Fruit fly (Drosophila melanogaster): ENCODE results near the gene hiro.

Gene hiro

DNA sequence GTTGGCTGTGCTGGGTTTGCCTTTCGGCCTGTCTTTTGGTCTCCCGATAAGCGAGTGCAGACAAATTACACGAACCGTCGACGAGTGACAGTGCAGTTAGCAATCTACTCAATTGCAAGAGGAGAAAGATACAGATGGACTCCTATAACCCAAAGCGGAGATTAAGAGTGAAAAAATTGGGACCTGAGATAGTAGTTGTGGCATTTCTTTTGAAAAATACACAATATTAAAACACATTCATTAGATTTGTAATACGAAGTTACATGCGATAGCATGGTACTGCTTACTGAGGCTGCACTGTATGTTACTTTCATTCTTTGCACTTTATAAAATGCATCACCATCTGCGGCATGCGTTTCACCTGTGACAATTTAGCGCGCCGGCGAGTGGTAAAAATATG is 39.4 kb upstream of the hiro start:
- TF ChIP-seq usp (GFP tag; optimal IDR thresholded peaks at IDR 0.05) (no peak), EcR (GFP tag; optimal IDR thresholded peaks at IDR 0.05) (no peak)

DNA sequence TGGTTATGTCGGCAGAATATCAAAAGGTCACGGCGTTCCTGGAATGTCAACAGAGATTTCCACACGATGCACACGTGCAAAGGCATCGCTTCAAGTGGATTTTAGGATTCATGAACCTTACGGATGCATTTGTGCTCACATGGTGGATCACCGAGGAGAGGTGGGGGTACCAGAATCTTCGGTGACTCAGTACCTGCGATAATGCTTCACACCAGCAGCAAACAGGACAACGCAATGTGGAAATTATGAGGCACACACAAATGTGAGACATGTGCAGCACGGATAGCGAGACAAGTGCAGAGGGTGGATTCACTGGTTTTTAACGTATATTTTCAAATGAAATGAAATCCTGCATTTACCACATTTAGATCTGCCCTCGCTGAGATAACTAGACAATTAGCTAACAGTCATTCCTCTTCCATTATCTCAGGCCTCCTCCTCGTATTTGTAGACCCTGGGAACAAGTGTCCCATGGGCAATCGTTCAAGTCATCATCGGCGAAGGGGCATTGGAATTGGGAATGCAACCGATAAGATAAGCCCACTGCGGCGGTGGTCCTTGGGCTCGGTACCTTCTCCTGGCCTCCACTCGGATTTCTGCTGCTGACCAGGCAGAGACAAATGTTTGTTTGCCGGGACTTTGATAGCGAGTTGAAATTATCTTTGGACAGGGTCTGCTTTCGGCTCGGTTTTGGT is 38.9 kb upstream of the hiro start:
- TF ChIP-seq usp (GFP tag; optimal IDR thresholded peaks at IDR 0.05) = no peak

DNA sequence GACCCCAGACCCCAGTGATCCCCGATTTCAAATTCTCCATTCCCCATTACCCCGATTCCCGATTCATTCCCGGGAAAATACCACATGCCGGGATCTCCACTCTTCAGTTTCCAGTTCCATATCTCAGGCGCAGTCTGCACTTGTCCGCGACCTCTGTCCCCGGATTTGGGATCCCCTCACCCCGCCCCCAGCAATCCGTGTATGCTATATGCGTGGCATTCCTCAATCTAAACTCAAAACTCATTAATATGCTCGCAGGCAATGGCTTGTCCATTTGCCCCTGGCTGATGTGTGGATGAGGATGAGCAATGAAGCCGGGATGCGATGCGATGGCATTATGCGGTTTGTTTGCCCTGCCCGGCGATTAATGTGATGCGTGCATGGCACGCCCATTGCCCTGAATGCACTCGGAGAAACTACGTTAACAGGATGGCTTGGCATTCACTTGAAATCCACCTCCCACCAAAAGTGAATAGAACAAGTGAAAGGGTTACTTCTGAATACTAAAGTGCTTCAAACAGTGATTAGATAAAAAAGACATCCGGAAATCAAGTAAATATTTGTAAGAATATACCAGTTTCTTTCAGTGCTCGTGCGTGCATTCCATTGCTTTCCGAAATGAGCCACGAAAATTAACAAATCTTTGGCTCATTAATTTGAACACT is 37.9 kb upstream of the hiro start:
- TF ChIP-seq Dll (optimal IDR thresholded peaks at IDR 0.05) = no peak
- TF ChIP-seq CG8478 (optimal IDR thresholded peaks at IDR 0.05) = no peak
- TF ChIP-seq usp (GFP tag; optimal IDR thresholded peaks at IDR 0.05) = no peak
- TF ChIP-seq psq (optimal IDR thresholded peaks at IDR 0.05) = no peak
- TF ChIP-seq pan (optimal IDR thresholded peaks at IDR 0.05) = no peak
- TF ChIP-seq EcR (GFP tag; optimal IDR thresholded peaks at IDR 0.05) = no peak

DNA sequence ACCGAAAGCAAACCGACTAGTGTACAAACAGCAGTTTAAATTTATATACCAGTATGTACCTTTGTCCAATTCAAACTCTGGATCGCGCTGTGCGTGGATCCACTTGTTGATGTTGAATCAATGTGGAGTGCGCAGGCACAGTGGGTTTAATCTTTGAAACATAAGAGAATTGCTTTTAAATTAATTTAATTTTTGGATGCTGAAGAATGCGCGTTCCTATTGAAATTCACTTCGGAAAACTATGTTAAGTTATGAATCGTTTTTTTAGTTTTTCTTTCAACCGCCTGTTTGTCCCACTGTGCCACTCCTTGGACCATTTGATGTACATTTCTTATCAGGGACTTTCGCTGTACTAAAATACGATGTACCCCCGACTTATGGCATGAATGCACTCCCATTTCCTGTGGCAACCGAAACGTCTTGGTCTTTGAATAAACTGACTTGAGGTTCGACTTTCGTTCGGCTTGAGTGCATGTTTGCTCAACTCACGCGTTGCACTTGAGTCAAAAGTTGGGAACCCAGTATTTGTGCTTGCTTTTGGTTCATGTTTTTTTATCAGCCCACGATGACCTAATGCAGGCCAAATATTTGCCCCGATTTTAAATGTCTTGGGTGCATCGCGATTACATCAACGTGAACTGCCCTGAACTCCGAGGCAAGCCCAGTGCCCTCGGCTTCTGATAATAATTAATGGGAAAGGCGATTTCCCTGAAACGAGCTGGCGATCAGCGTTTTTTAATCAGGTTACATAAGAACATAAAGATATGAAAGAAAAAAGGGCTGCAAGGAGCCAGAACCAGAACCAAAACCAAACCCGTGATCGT is 37.0 kb upstream of the hiro start:
- TF ChIP-seq CG8478 (optimal IDR thresholded peaks at IDR 0.05) (no peak), pan (optimal IDR thresholded peaks at IDR 0.05) (no peak), usp (GFP tag; optimal IDR thresholded peaks at IDR 0.05) (no peak), Dll (optimal IDR thresholded peaks at IDR 0.05) (no peak), psq (optimal IDR thresholded peaks at IDR 0.05) (no peak), EcR (GFP tag; optimal IDR thresholded peaks at IDR 0.05) (no peak)

DNA sequence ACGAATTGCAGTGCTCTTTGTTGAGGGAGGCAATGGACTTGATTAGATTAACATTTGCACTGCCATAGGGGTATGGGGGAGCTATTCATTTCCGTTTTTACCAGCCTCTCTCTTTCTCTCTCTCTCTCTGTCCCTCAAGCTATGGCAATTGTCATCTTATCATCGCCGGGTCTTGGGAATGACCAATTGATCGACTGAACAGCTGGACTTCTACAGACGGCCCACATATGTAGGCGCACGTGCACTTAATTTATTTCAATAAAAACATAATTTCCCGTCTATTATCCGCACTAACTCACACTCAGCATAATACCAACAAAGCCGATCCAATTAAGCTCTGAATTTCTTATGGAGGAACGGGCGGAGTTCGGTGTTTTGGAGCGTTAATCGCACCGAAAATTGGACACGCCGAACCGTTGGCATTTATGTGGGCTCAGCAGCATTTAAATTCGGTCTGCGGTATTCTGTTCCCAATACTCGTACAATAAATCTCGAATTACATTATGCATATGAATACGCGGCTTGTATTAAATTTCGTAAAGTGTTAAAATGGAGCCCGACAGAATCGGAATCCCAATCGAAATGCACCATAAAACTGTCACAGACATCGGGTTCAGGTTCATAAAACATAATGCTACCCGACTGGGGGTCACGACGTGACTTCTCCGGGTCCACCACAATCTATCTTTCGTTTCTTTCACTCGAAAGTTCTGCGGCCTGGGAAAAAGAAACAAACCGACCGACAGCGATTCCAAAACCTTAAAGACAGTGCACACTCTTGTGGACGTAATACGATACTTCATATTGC is 36.1 kb upstream of the hiro start:
- no peak for TF ChIP-seq pan (optimal IDR thresholded peaks at IDR 0.05)
- TF ChIP-seq CG8478 (optimal IDR thresholded peaks at IDR 0.05) = no peak
- no peak for TF ChIP-seq Dll (optimal IDR thresholded peaks at IDR 0.05)
- no peak for TF ChIP-seq psq (optimal IDR thresholded peaks at IDR 0.05)
- no peak for TF ChIP-seq usp (GFP tag; optimal IDR thresholded peaks at IDR 0.05)
- no peak for TF ChIP-seq EcR (GFP tag; optimal IDR thresholded peaks at IDR 0.05)

DNA sequence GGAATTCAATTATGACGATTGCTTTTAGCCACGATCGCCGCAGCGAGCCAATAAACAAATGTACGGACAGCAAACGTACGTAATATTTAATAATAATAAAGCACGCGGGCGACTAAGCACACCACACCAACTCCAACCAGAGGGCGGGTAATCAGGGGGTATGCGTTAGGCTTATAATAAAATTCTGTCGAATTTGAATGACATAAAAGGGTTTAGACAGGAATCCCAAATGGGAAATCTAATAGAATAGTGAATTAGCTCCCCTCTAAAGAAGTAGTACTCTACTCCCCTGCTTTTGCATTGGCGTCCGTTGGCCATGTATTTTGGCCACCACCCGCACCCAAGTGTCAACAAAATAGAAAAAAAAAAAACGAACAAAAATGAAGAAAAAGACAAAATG is 34.6 kb upstream of the hiro start:
- no peak for TF ChIP-seq CG8478 (optimal IDR thresholded peaks at IDR 0.05)
- TF ChIP-seq Dll (optimal IDR thresholded peaks at IDR 0.05) = no peak
- no peak for TF ChIP-seq usp (GFP tag; optimal IDR thresholded peaks at IDR 0.05)
- no peak for TF ChIP-seq pan (optimal IDR thresholded peaks at IDR 0.05)
- no peak for TF ChIP-seq psq (optimal IDR thresholded peaks at IDR 0.05)
- no peak for TF ChIP-seq EcR (GFP tag; optimal IDR thresholded peaks at IDR 0.05)

DNA sequence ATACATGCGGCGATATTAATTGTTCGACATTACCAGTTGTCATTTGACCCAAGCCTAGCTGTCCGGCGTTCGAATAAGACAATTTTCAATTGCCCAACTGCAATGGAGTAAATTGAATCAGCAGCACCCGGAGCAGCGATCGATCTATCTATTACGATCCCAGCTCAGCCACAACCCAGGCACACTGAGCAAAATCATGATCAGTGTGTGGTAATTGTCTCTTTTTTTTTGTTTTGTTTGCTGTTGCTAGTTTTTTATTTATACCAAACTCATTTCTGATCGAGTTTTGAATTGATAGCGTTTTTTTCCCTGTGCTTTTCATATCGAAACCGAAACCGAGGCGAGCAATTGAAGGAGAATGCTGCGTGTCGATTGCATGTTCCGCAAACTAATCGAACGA is 34.1 kb upstream of the hiro start:
- no peak for TF ChIP-seq Dll (optimal IDR thresholded peaks at IDR 0.05)
- no peak for TF ChIP-seq EcR (GFP tag; optimal IDR thresholded peaks at IDR 0.05)
- no peak for TF ChIP-seq pan (optimal IDR thresholded peaks at IDR 0.05)
- no peak for TF ChIP-seq CG8478 (optimal IDR thresholded peaks at IDR 0.05)
- TF ChIP-seq psq (optimal IDR thresholded peaks at IDR 0.05) = no peak
- TF ChIP-seq usp (GFP tag; optimal IDR thresholded peaks at IDR 0.05) = no peak

DNA sequence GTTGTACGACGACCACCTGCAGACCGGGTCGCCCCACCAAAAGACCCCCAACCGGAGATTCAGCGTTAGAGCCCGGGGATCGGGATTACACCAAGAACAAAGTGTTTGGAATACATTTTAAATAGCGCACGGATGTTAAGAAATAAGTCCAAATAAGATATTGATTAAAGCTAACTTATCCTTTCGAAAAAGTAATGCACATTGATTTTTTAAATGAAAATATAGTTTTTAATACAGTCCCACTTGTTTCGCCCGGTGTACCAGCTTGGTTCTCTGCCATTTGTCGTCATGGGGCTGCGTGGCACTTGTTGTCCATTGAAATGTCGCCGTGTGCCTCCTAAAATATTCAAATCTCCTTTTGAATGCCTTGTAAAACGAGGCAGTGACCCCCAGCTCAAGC is 33.3 kb upstream of the hiro start:
- TF ChIP-seq Dll (optimal IDR thresholded peaks at IDR 0.05) (no peak), EcR (GFP tag; optimal IDR thresholded peaks at IDR 0.05) (no peak), CG8478 (optimal IDR thresholded peaks at IDR 0.05) (no peak), pan (optimal IDR thresholded peaks at IDR 0.05) (no peak), psq (optimal IDR thresholded peaks at IDR 0.05) (no peak), usp (GFP tag; optimal IDR thresholded peaks at IDR 0.05) (no peak)

DNA sequence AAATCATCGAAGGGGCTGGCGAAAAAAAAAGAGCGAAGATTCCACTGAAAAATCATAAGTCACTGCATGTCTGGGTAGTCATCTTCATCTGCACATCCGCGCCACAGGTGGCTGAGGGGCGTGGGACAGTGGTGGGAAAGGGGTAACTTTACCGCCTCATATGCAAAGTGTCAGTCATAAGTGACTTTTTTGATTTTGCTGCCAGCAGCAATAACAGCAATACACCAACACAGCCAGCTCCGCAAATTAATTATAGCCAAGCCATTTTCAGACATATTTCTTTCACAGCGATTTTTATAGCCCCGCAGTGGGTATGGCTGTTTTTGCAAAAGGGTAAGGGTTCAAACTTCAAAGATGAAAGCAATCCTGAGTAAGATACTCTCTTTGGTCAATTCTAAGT is 30.6 kb upstream of the hiro start:
- TF ChIP-seq EcR (GFP tag; optimal IDR thresholded peaks at IDR 0.05) = no peak

DNA sequence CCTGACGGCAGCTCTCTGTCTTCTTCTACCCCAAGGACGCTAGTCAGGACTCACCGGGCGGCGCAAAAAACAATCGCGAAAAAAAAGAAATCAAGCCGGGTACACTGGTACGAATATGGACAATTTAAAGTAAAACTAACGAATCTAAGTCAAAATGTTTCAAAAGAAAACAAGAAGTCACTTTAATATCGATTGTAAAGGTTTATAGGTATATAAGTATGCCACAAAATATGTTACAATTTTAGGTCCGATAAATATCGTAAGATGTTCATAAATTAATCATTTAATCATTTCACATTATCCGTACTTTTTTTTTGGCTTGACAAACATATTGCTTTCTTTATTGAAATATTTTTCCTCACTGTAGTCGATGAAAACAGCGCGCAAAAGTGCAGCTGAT is 28.3 kb upstream of the hiro start:
- TF ChIP-seq Dll (optimal IDR thresholded peaks at IDR 0.05) (no peak), psq (optimal IDR thresholded peaks at IDR 0.05) (no peak), CG8478 (optimal IDR thresholded peaks at IDR 0.05) (no peak), usp (GFP tag; optimal IDR thresholded peaks at IDR 0.05) (no peak), pan (optimal IDR thresholded peaks at IDR 0.05) (no peak), EcR (GFP tag; optimal IDR thresholded peaks at IDR 0.05) (no peak)

DNA sequence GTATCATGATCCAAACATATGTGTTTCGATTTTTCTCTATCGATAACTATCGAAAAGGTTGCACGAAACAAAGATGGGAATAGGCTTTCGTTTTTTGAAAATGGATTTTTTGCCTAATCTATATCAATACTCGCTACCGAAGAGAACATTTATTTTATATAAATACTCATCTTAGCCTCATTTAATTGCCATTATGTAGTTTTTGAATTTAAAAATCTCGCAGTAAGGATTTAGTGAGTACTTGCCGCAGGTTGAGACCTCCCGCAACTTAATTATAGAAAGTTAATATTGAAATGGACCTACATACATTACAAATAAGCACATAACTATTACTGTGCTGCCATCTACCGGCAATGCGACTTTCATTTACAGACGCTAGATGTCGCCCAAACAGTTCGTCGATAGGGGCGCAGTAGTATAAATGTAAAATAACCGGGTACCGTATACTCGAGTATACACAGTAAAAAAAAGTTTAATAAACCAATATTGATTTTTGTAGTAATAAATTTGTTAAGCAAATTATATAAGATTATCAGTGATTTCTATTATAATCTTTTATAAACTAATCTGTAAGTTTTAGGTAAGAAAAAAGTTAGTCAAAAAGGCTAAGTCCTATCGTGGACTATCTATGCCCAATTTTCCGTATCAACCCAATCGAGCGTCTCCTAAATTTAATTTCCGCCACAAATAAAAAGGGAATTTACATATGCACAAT is 24.2 kb upstream of the hiro start, which contains the start of gene CG13896:
CG13896 (minus strand) TSS at position 12 of the 715 bp plus-strand sequence.
- no peak for TF ChIP-seq Dll (optimal IDR thresholded peaks at IDR 0.05)
- peak; percentile 1 for TF ChIP-seq CG8478 (optimal IDR thresholded peaks at IDR 0.05)
